Worm (Caenorhabditis elegans) whole organism, L4 larva: Measurements from ENCODE around the gene cwn-1.

Experiments
- egl-43 ChIP-seq: fragments of 200-800 bp; sonication (Bioruptor generic); IDR thresholded peaks from 2 replicates; pipeline ENCODE4 v1.3.6; 2022; ENCODE audit warnings: missing genetic modification reagents, missing genetic modification characterization, missing compliant biosample characterization
- mxl-2 ChIP-seq: fragments of 200-800 bp; sonication (Bioruptor generic); conservative IDR thresholded peaks from 2 replicates; pipeline ENCODE4 v1.3.6; 2022; ENCODE audit warnings: missing genetic modification reagents, missing genetic modification characterization, missing compliant biosample characterization
- nhr-10 ChIP-seq: fragments of 150-350 bp; optimal IDR thresholded peaks from 2 replicates; lab custom pipeline; 2014; ENCODE audit warnings: missing biosample characterization, missing genetic modification characterization
- unc-62 ChIP-seq, 3 experiments: fragments of 150-350 bp in 1 of 3; sonication (generic microtip); optimal IDR thresholded peaks in 2 of 3; peaks in 1 of 3; 1 replicate in 1 of 3; 2 replicates in 2 of 3; lab custom pipeline; 2014 to 2017; ENCODE audit warnings: missing biosample characterization in 3 of 3, missing genetic modification characterization in 3 of 3, missing genetic modification reagents in 3 of 3, missing genotype in 1 of 3
- vab-7 ChIP-seq: fragments of 200-800 bp; sonication (Bioruptor generic); IDR thresholded peaks from 2 replicates; pipeline ENCODE4 v1.3.6; 2022; ENCODE audit warnings: missing genetic modification reagents, missing genetic modification characterization, missing compliant biosample characterization
- ztf-7 ChIP-seq: fragments of 150-350 bp; optimal IDR thresholded peaks from 2 replicates; lab custom pipeline; 2014; ENCODE audit warnings: missing biosample characterization, missing genetic modification characterization

DNA sequence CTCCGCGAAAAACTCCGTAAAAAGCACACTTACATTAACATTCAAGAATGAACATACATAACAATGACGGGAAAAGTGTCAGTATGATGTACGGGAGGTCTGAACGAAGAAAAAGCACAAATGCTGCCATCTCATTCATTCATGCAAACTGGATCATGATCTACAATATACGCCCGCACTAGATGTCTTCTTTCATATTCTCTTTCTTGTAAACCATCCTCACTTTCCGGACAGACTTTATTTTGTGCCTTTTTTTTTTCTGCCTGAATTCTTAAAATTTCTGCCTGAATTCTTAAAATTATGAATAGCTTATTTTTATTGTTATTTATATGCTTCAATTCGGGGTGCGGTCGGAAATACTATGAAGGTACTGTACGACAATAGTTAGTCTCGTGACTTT, 1.8 kb upstream of the cwn-1 start, which contains the start of gene K10B4.1:
- TF ChIP-seq egl-43 (no peak), nhr-10 (tag; lab: Kevin White, UChicago) (no peak), vab-7 (GFP tag; lab: Robert Waterston, UW) (no peak), ztf-7 (tag; lab: Kevin White, UChicago) (no peak), mxl-2 (GFP tag; lab: Robert Waterston, UW) (no peak), unc-62 (GFP tag; optimal IDR thresholded peaks at IDR 0.05 in 1 of 2; lab: Kevin White, UChicago) (no peak), unc-62 (tag; optimal IDR thresholded peaks at IDR 0.05; lab: Kevin White, UChicago) (no peak)
